Worm (Caenorhabditis elegans): ENCODE measurements around the gene F57F4.2.

- TF ChIP-seq nhr-237 (tag; optimal IDR thresholded peaks at IDR 0.05): no peak
- TF ChIP-seq snpc-4 (tag; optimal IDR thresholded peaks at IDR 0.05): no peak
Measured at ce11 chrV:6352350-6352749, 37.2 kb downstream of the F57F4.2 start.

Data from whole organism, L3 larva.